Fruit fly (Drosophila melanogaster) whole organism, embryonic: ENCODE results near the gene MESR6.

Experiments used
- CG31365 ChIP-seq: fragments of 200-800 bp; sonication (Bioruptor generic); optimal IDR thresholded peaks from 2 replicates; lab custom pipeline; 2018; ENCODE audit warnings: missing biosample characterization, mild to moderate bottlenecking, missing genetic modification characterization
- CG34376 ChIP-seq: fragments of 200-800 bp; sonication (Bioruptor generic); optimal IDR thresholded peaks from 2 replicates; lab custom pipeline; 2018; ENCODE audit warnings: missing biosample characterization, mild to moderate bottlenecking, missing genetic modification characterization
- CG7271 ChIP-seq: fragments of 200-800 bp; sonication (Bioruptor generic); optimal IDR thresholded peaks from 2 replicates; lab custom pipeline; 2018; ENCODE audit warnings: missing biosample characterization, mild to moderate bottlenecking, missing genetic modification characterization, moderate library complexity
- Ets65A ChIP-seq: fragments of 200-800 bp; sonication (Bioruptor generic); peaks from one replicate; lab custom pipeline; 2016; ENCODE audit warnings: missing biosample characterization, missing genetic modification characterization
- GATAe ChIP-seq: fragments of 200-800 bp; sonication (Bioruptor generic); conservative IDR thresholded peaks from 2 replicates; pipeline ENCODE4 v1.3.6; 2022; ENCODE audit warnings: missing biosample characterization, missing genetic modification characterization
- Nf-YA ChIP-seq: fragments of 200-800 bp; sonication (Bioruptor generic); IDR thresholded peaks from 2 replicates; pipeline ENCODE4 v1.3.6; 2022; ENCODE audit warnings: missing biosample characterization, missing genetic modification characterization
- Spps ChIP-seq: fragments of 200-800 bp; sonication (Bioruptor generic); optimal IDR thresholded peaks from 2 replicates; lab custom pipeline; 2018; ENCODE audit warnings: missing biosample characterization, mild to moderate bottlenecking, missing genetic modification characterization
- Tbp ChIP-seq: fragments of >200 bp; optimal IDR thresholded peaks from 2 replicates; lab custom pipeline; 2018; ENCODE audit warnings: missing biosample characterization, missing genetic modification characterization
- ftz-f1 ChIP-seq: fragments of 200-800 bp; sonication (Bioruptor generic); optimal IDR thresholded peaks from 2 replicates; lab custom pipeline; 2016; ENCODE audit warnings: missing biosample characterization, missing genetic modification characterization
- gfzf ChIP-seq: fragments of 200-800 bp; sonication (Bioruptor generic); optimal IDR thresholded peaks from 2 replicates; lab custom pipeline; 2016; ENCODE audit warnings: missing biosample characterization, mild to moderate bottlenecking, missing genetic modification characterization, moderate library complexity
- h ChIP-seq: fragments of >200 bp; optimal IDR thresholded peaks from 2 replicates; lab custom pipeline; 2017
- ham ChIP-seq: fragments of 200-800 bp; sonication (Bioruptor generic); IDR thresholded peaks from 2 replicates; pipeline ENCODE4 v1.3.6; 2022; ENCODE audit warnings: missing biosample characterization, missing genetic modification characterization
- slou ChIP-seq: fragments of 200-800 bp; sonication (Bioruptor generic); optimal IDR thresholded peaks from 3 replicates; lab custom pipeline; 2016; ENCODE audit warnings: missing biosample characterization, missing genetic modification characterization

DNA sequence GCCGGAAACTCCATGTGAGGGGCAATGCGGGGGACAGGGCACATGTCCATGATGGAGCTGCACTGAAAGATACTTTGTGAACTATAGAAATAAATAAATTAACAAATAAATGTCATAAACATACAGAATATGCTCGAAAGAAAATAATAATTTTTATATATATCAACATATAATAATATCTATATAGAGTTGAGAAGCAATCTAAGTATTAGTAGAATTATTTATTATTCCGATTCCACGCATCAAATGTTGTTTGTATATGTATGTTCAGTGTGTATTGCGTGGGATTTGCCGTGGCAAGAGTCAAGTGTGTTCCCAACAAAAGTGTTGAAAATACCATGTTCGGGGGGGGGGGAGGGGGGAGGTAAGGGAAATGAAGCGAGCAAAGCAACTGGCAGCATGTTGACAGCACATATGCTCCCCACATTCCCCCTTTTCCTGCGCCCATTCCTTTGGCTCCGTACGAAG lies 35.6 kb upstream of the MESR6 start:
- TF ChIP-seq Nf-YA (no peak), slou (GFP tag; lab: Kevin White, UChicago) (no peak), CG31365 (tag; lab: Kevin White, UChicago) (no peak), Ets65A (no peak), ham (no peak), CG7271 (tag; lab: Kevin White, UChicago) (no peak), GATAe (GFP tag; lab: Robert Waterston, UW) (no peak), Tbp (no peak), gfzf (GFP tag; lab: Kevin White, UChicago) (no peak), ftz-f1 (no peak), CG34376 (GFP tag; lab: Kevin White, UChicago) (no peak), Spps (tag; lab: Kevin White, UChicago) (peak; percentile 17), h (lab: Kevin White, UChicago) (no peak)
